Worm (Caenorhabditis elegans) whole organism, early embryonic: ENCODE results near the gene elof-1.

Experiments
- B0310.2 ChIP-seq: sonication (generic microtip); optimal IDR thresholded peaks from 2 replicates; lab custom pipeline; 2016; ENCODE audit warnings: mild to moderate bottlenecking, missing genetic modification characterization, missing compliant biosample characterization
- F13C5.2 ChIP-seq: sonication (generic microtip); optimal IDR thresholded peaks from 2 replicates; lab custom pipeline; 2017; ENCODE audit warnings: mild to moderate bottlenecking, missing genetic modification characterization, inconsistent platforms, missing compliant biosample characterization
- aly-1 ChIP-seq: sonication (generic microtip); optimal IDR thresholded peaks from 2 replicates; lab custom pipeline; 2016; ENCODE audit warnings: missing genetic modification characterization, missing compliant biosample characterization
- ama-1 ChIP-seq: fragments of 150-350 bp; optimal IDR thresholded peaks from 2 replicates; lab custom pipeline; 2014
- ceh-13 ChIP-seq: fragments of 200-800 bp; sonication (Bioruptor generic); optimal IDR thresholded peaks from 2 replicates; lab custom pipeline; 2018; ENCODE audit warnings: mild to moderate bottlenecking, missing genetic modification characterization, missing compliant biosample characterization
- ceh-36 ChIP-seq: sonication (generic microtip); optimal IDR thresholded peaks from 2 replicates; lab custom pipeline; 2016; ENCODE audit warnings: missing genetic modification characterization, inconsistent platforms, missing compliant biosample characterization
- ets-7 ChIP-seq: sonication (generic microtip); optimal IDR thresholded peaks from 2 replicates; lab custom pipeline; 2016; ENCODE audit warnings: missing genotype, missing genetic modification characterization, missing compliant biosample characterization
- flt-1 ChIP-seq: fragments of 200-800 bp; sonication (Bioruptor generic); IDR thresholded peaks from 2 replicates; pipeline ENCODE4 v1.3.6; 2022; ENCODE audit warnings: missing genetic modification characterization, missing compliant biosample characterization
- hmbx-1 ChIP-seq: sonication (generic microtip); optimal IDR thresholded peaks from 2 replicates; lab custom pipeline; 2016; ENCODE audit warnings: mild to moderate bottlenecking, missing genetic modification characterization, missing compliant biosample characterization
- hmg-4 ChIP-seq: fragments of 200-800 bp; sonication (Bioruptor generic); optimal IDR thresholded peaks from 2 replicates; lab custom pipeline; 2018; ENCODE audit warnings: mild to moderate bottlenecking, missing genetic modification characterization, missing compliant biosample characterization
- hnd-1 ChIP-seq: sonication (generic microtip); optimal IDR thresholded peaks from 2 replicates; lab custom pipeline; 2016; ENCODE audit warnings: missing genetic modification characterization, missing compliant biosample characterization
- pes-1 ChIP-seq: fragments of 200-800 bp; sonication (Bioruptor generic); IDR thresholded peaks from 2 replicates; pipeline ENCODE4 v1.3.6; 2022; ENCODE audit warnings: missing genetic modification reagents, missing genetic modification characterization, missing compliant biosample characterization
- scrt-1 ChIP-seq: fragments of 200-800 bp; sonication (Bioruptor generic); IDR thresholded peaks from 2 replicates; pipeline ENCODE4 v1.3.6; 2022; ENCODE audit warnings: missing genetic modification characterization, missing compliant biosample characterization
- sea-1 ChIP-seq: fragments of 200-800 bp; sonication (Bioruptor generic); conservative IDR thresholded peaks from 2 replicates; pipeline ENCODE4 v1.3.6; 2022; ENCODE audit warnings: missing genetic modification characterization, missing compliant biosample characterization
- tbx-11 ChIP-seq: fragments of 200-800 bp; sonication (Bioruptor generic); IDR thresholded peaks from 2 replicates; pipeline ENCODE4 v1.3.6; 2022; ENCODE audit warnings: missing genetic modification characterization, missing compliant biosample characterization
- tbx-37 ChIP-seq: fragments of 200-800 bp; sonication (Bioruptor generic); conservative IDR thresholded peaks from 2 replicates; pipeline ENCODE4 v1.3.6; 2022; ENCODE audit warnings: missing genetic modification reagents, missing genetic modification characterization, missing compliant biosample characterization
- tra-4 ChIP-seq: sonication (generic microtip); optimal IDR thresholded peaks from 2 replicates; lab custom pipeline; 2017; ENCODE audit warnings: missing genetic modification characterization, missing compliant biosample characterization

Gene elof-1

ce11 chrII:14374594-14374993 lies 25.1 kb downstream of the elof-1 start:
- TF ChIP-seq pes-1 (GFP tag; lab: Robert Waterston, UW) (0 out of 2 replicates have a peak, but pooled peaks have one; percentile 18), ceh-36 (tag; lab: Kevin White, UChicago) (peak; percentile 72), hmg-4 (GFP tag; lab: Kevin White, UChicago) (no peak)

- TF ChIP-seq tbx-37 (GFP tag; lab: Robert Waterston, UW) (no peak), hmbx-1 (tag; lab: Kevin White, UChicago) (no peak), hmg-4 (GFP tag; lab: Kevin White, UChicago) (no peak)
Observed at ce11 chrII:14377796-14378195, 28.3 kb downstream of the elof-1 start, which contains the start of gene acr-20. Gene acr-20 (minus strand): TSS chrII:14377896.

- no peak for TF ChIP-seq ceh-36 (tag; lab: Kevin White, UChicago)
- no peak for TF ChIP-seq aly-1 (tag; lab: Kevin White, UChicago)
- no peak for TF ChIP-seq ets-7
- TF ChIP-seq ama-1 (lab: Kevin White, UChicago): no peak
- no peak for TF ChIP-seq tbx-37 (GFP tag; lab: Robert Waterston, UW)
- no peak for TF ChIP-seq hmg-4 (GFP tag; lab: Kevin White, UChicago)
- TF ChIP-seq flt-1 (GFP tag; lab: Robert Waterston, UW): no peak
- TF ChIP-seq hmbx-1 (tag; lab: Kevin White, UChicago): no peak
- no peak for TF ChIP-seq tbx-11 (GFP tag; lab: Robert Waterston, UW)
- TF ChIP-seq sea-1: no peak
- no peak for TF ChIP-seq pes-1 (GFP tag; lab: Robert Waterston, UW)
- TF ChIP-seq F13C5.2 (tag; lab: Kevin White, UChicago): no peak
- TF ChIP-seq scrt-1 (GFP tag; lab: Robert Waterston, UW): no peak
- TF ChIP-seq tra-4: no peak
- TF ChIP-seq ceh-13 (GFP tag; lab: Kevin White, UChicago): no peak
- no peak for TF ChIP-seq B0310.2 (tag; lab: Kevin White, UChicago)
Observed at ce11 chrII:14380778-14381177, 31.2 kb downstream of the elof-1 start.

DNA sequence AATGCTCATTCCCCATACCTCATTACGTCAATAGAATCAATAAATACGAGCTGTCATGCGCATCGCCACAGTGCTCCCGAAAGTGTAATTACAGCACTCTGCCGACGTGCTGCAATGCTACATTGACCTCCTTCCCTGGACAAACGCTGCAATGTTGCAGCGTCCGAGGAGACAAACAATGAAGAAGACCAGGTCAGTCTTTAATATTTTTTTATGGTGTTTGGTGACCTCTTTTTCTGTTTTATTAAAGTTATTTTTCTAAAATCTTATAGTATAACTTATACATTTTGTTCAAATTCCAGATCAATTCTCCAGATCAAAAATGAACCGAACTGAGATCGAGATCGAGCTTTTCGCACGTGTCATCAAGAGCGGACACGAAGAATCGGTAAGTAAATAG lies 31.9 kb downstream of the elof-1 start, which contains the start of gene sdz-26:
Gene sdz-26 (plus strand): TSS at position 301 of the 400 bp plus-strand sequence.
- TF ChIP-seq sea-1 (no peak), tra-4 (no peak), hmg-4 (GFP tag; lab: Kevin White, UChicago) (no peak), aly-1 (tag; lab: Kevin White, UChicago) (no peak), scrt-1 (GFP tag; lab: Robert Waterston, UW) (no peak), tbx-11 (GFP tag; lab: Robert Waterston, UW) (no peak)

- TF ChIP-seq F13C5.2 (tag; lab: Kevin White, UChicago): peak; percentile 66
- no peak for TF ChIP-seq ets-7
Observed at ce11 chrII:14383644-14384043, 34.1 kb downstream of the elof-1 start, which contains the start of gene mes-2. Gene mes-2 (plus strand): TSS chrII:14383973.

ce11 chrII:14388213-14388612 lies 38.7 kb downstream of the elof-1 start, which contains the start of gene F26H11.8:
Gene F26H11.8 (plus strand): TSS chrII:14388513.
- TF ChIP-seq scrt-1 (GFP tag; lab: Robert Waterston, UW) (no peak), ceh-13 (GFP tag; lab: Kevin White, UChicago) (no peak), tra-4 (no peak), hmbx-1 (tag; lab: Kevin White, UChicago) (no peak), sea-1 (no peak), B0310.2 (tag; lab: Kevin White, UChicago) (no peak), tbx-37 (GFP tag; lab: Robert Waterston, UW) (no peak), F13C5.2 (tag; lab: Kevin White, UChicago) (no peak), hmg-4 (GFP tag; lab: Kevin White, UChicago) (no peak), hnd-1 (tag; lab: Kevin White, UChicago) (no peak)

DNA sequence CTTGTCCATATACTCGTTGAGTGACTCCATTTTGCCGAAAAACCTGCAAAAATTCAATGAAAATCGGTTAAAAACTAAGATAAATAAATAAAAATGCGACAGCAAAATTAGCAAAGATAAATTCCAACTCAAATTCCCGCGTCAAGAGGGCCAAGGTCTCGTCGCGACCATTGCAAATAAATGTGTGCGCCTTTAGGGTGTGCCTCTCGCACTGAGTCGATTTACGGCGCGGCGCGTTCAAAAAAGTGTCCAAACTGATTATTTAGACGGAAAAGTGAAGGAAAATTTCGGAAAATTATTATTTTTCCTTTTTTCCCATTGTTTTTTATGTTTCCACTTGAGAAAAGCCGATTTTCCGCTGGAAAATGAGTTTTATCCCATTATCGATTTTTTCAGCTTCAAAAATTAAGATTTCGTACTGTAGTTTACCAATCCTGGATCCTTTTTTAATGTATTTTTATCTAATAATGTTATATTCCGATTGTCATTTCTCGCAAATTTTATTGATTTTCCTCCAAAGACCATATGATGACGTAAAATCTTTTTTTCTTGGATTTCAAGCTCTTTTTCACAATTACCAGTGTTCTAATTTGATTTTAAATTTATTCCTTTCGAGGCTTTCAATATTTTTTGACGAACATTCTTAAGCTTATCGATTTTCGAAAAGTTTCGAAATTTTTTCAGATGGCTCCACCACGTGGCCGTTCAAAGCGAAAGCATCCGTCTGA lies 40.7 kb downstream of the elof-1 start, which contains the start of the genes kbp-3 and nurf-1:
Gene kbp-3 (minus strand): TSS at position 43 of the 728 bp plus-strand sequence.
Gene nurf-1 (plus strand): TSS at position 678 of the 728 bp plus-strand sequence.
- TF ChIP-seq hmbx-1 (tag; lab: Kevin White, UChicago) (no peak), hmg-4 (GFP tag; lab: Kevin White, UChicago) (peak; percentile 29), tbx-37 (GFP tag; lab: Robert Waterston, UW) (no peak), flt-1 (GFP tag; lab: Robert Waterston, UW) (no peak), tbx-11 (GFP tag; lab: Robert Waterston, UW) (0 out of 2 replicates have a peak, but pooled peaks have one; percentile 9), aly-1 (tag; lab: Kevin White, UChicago) (no peak), scrt-1 (GFP tag; lab: Robert Waterston, UW) (no peak), F13C5.2 (tag; lab: Kevin White, UChicago) (peak; percentile 4), B0310.2 (tag; lab: Kevin White, UChicago) (no peak), hnd-1 (tag; lab: Kevin White, UChicago) (no peak), ama-1 (lab: Kevin White, UChicago) (no peak), ceh-13 (GFP tag; lab: Kevin White, UChicago) (no peak), tra-4 (no peak), pes-1 (GFP tag; lab: Robert Waterston, UW) (no peak), ceh-36 (tag; lab: Kevin White, UChicago) (no peak), ets-7 (no peak)

ce11 chrII:14393766-14394165 lies 44.2 kb downstream of the elof-1 start:
- TF ChIP-seq hmbx-1 (tag; lab: Kevin White, UChicago) (no peak), tbx-37 (GFP tag; lab: Robert Waterston, UW) (no peak), pes-1 (GFP tag; lab: Robert Waterston, UW) (no peak), flt-1 (GFP tag; lab: Robert Waterston, UW) (no peak), ceh-13 (GFP tag; lab: Kevin White, UChicago) (no peak), B0310.2 (tag; lab: Kevin White, UChicago) (no peak), hmg-4 (GFP tag; lab: Kevin White, UChicago) (no peak), aly-1 (tag; lab: Kevin White, UChicago) (no peak), sea-1 (no peak), F13C5.2 (tag; lab: Kevin White, UChicago) (no peak), scrt-1 (GFP tag; lab: Robert Waterston, UW) (no peak)
